Worm (Caenorhabditis elegans): Measurements from ENCODE around the gene C13C4.8.

- TF ChIP-seq nhr-237 (tag; optimal IDR thresholded peaks at IDR 0.05), result no peak
- TF ChIP-seq zip-8 (tag; optimal IDR thresholded peaks at IDR 0.05), result no peak
- TF ChIP-seq cnd-1 (tag; optimal IDR thresholded peaks at IDR 0.05), result no peak
- no peak for TF ChIP-seq pha-4 (tag; optimal IDR thresholded peaks at IDR 0.05)
- no peak for TF ChIP-seq snpc-4 (tag; optimal IDR thresholded peaks at IDR 0.05)
- no peak for TF ChIP-seq ceh-39 (tag; optimal IDR thresholded peaks at IDR 0.05)
- no peak for TF ChIP-seq ham-2 (GFP tag; optimal IDR thresholded peaks at IDR 0.05)
- TF ChIP-seq ztf-11 (tag; optimal IDR thresholded peaks at IDR 0.05), result no peak
- no peak for TF ChIP-seq ces-1 (GFP tag; optimal IDR thresholded peaks at IDR 0.05)
Observed at ce11 chrV:12162906-12163305, 45.1 kb downstream of the C13C4.8 start, which contains the start of gene srj-4.
